Fruit fly (Drosophila melanogaster) whole organism, embryonic: ENCODE measurements around the gene LysB.

Experiments used
- B-H1 ChIP-seq: fragments of 200-800 bp; sonication (Bioruptor generic); IDR thresholded peaks from 3 replicates; pipeline ENCODE4 v1.3.6; 2022; ENCODE audit warnings: missing biosample characterization, missing genetic modification characterization
- BtbVII ChIP-seq: fragments of 200-800 bp; sonication (Bioruptor generic); optimal IDR thresholded peaks from 3 replicates; lab custom pipeline; 2017; ENCODE audit warnings: missing biosample characterization, mild to moderate bottlenecking, missing genetic modification characterization
- CG10565 ChIP-seq: fragments of 200-800 bp; sonication (Bioruptor generic); optimal IDR thresholded peaks from 3 replicates; lab custom pipeline; 2016; ENCODE audit warnings: missing biosample characterization, mild to moderate bottlenecking, missing genetic modification characterization
- CG11504 ChIP-seq: fragments of 200-800 bp; sonication (Bioruptor generic); optimal IDR thresholded peaks from 3 replicates; lab custom pipeline; 2019; ENCODE audit warnings: missing biosample characterization, mild to moderate bottlenecking, missing genetic modification characterization, moderate library complexity
- CG11560 ChIP-seq: fragments of 200-800 bp; sonication (Bioruptor generic); IDR thresholded peaks from 3 replicates; pipeline ENCODE4 v1.3.6; 2022; ENCODE audit warnings: missing biosample characterization, missing genetic modification characterization
- CG14441 ChIP-seq: fragments of 200-800 bp; sonication (Bioruptor generic); IDR thresholded peaks from 2 replicates; pipeline ENCODE4 v1.3.6; 2022; ENCODE audit warnings: missing biosample characterization, missing genetic modification characterization
- CG16779 ChIP-seq: fragments of 200-800 bp; sonication (Bioruptor generic); IDR thresholded peaks from 2 replicates; pipeline ENCODE4 v1.3.6; 2022; ENCODE audit warnings: missing biosample characterization, missing genetic modification characterization
- CG16815 ChIP-seq: fragments of 200-800 bp; sonication (Bioruptor generic); optimal IDR thresholded peaks from 3 replicates; lab custom pipeline; 2017; ENCODE audit warnings: missing biosample characterization, mild to moderate bottlenecking, missing genetic modification characterization
- CG16863 ChIP-seq: fragments of 200-800 bp; sonication (Bioruptor generic); optimal IDR thresholded peaks from 3 replicates; lab custom pipeline; 2016; ENCODE audit warnings: missing biosample characterization, missing genetic modification characterization
- CG17186 ChIP-seq: fragments of 200-800 bp; sonication (Bioruptor generic); optimal IDR thresholded peaks from 3 replicates; lab custom pipeline; 2017; ENCODE audit warnings: missing biosample characterization, missing genetic modification reagents, missing genetic modification characterization
- CG2129 ChIP-seq: fragments of 200-800 bp; sonication (Bioruptor generic); IDR thresholded peaks from 2 replicates; pipeline ENCODE4 v1.3.6; 2022; ENCODE audit warnings: missing biosample characterization, missing genetic modification characterization; ENCODE audit not compliant: partially characterized antibody
- CG32532 ChIP-seq: fragments of 200-800 bp; sonication (Bioruptor generic); IDR thresholded peaks from 2 replicates; pipeline ENCODE4 v1.3.6; 2022; ENCODE audit warnings: missing biosample characterization, missing genetic modification characterization
- CG33557 ChIP-seq: fragments of 200-800 bp; sonication (Bioruptor generic); optimal IDR thresholded peaks from 2 replicates; lab custom pipeline; 2019; ENCODE audit warnings: missing biosample characterization, mild to moderate bottlenecking, missing genetic modification characterization, moderate library complexity
- CG8089 ChIP-seq: fragments of 200-800 bp; sonication (Bioruptor generic); optimal IDR thresholded peaks from 3 replicates; lab custom pipeline; 2016; ENCODE audit warnings: missing biosample characterization, missing genetic modification characterization
- CkIIα-i1 ChIP-seq: fragments of 200-800 bp; sonication (Bioruptor generic); IDR thresholded peaks from 2 replicates; pipeline ENCODE4 v1.3.6; 2022; ENCODE audit warnings: missing biosample characterization, missing genetic modification characterization
- CrebB ChIP-seq: fragments of 200-800 bp; sonication (Bioruptor generic); optimal IDR thresholded peaks from 3 replicates; lab custom pipeline; 2018; ENCODE audit warnings: missing biosample characterization, mild to moderate bottlenecking, missing genetic modification characterization
- Dad ChIP-seq: fragments of 200-800 bp; sonication (Bioruptor generic); optimal IDR thresholded peaks from 3 replicates; lab custom pipeline; 2016; ENCODE audit warnings: missing biosample characterization, missing genetic modification characterization
- Dip3 ChIP-seq: fragments of 200-800 bp; sonication (Bioruptor generic); optimal IDR thresholded peaks from 3 replicates; lab custom pipeline; 2016; ENCODE audit warnings: missing biosample characterization, missing genetic modification characterization
- ERR ChIP-seq: fragments of 200-800 bp; sonication (Bioruptor generic); optimal IDR thresholded peaks from 2 replicates; lab custom pipeline; 2016; ENCODE audit warnings: missing biosample characterization, missing genetic modification characterization
- H15 ChIP-seq: fragments of 200-800 bp; sonication (Bioruptor generic); IDR thresholded peaks from 3 replicates; pipeline ENCODE4 v1.3.6; 2022; ENCODE audit warnings: missing biosample characterization, missing genetic modification characterization
- Hr78 ChIP-seq, 2 experiments: fragments of 200-800 bp in 1 of 2; fragments of >200 bp in 1 of 2; sonication (Bioruptor generic) in 1 of 2; optimal IDR thresholded peaks; 2 replicates each; lab custom pipeline; 2017 to 2019; ENCODE audit warnings: missing biosample characterization in 2 of 2, missing genetic modification characterization in 2 of 2, mild to moderate bottlenecking in 1 of 2, moderate library complexity in 1 of 2
- MBD-R2 ChIP-seq: fragments of 200-800 bp; sonication (Bioruptor generic); IDR thresholded peaks from 2 replicates; pipeline ENCODE4 v1.3.6; 2022; ENCODE audit warnings: missing biosample characterization, missing genetic modification characterization
- NFAT ChIP-seq: fragments of 200-800 bp; sonication (Bioruptor generic); IDR thresholded peaks from 2 replicates; pipeline ENCODE4 v1.3.6; 2022; ENCODE audit warnings: missing biosample characterization, missing genetic modification characterization
- Nf-YC ChIP-seq: fragments of 200-800 bp; optimal IDR thresholded peaks from 3 replicates; lab custom pipeline; 2019; ENCODE audit warnings: missing biosample characterization, mild to moderate bottlenecking, missing genetic modification characterization, moderate library complexity
- Oli ChIP-seq: fragments of 200-800 bp; sonication (Bioruptor generic); optimal IDR thresholded peaks from 2 replicates; lab custom pipeline; 2018; ENCODE audit warnings: missing biosample characterization, mild to moderate bottlenecking, missing genetic modification characterization, moderate library complexity
- Sin3A ChIP-seq: fragments of >200 bp; optimal IDR thresholded peaks from 2 replicates; lab custom pipeline; 2018
- Taf1 ChIP-seq: fragments of 200-800 bp; sonication (Bioruptor generic); IDR thresholded peaks from 2 replicates; pipeline ENCODE4 v1.3.6; 2022; ENCODE audit warnings: missing biosample characterization, missing genetic modification characterization
- Trl ChIP-seq, 3 experiments: fragments of >200 bp in 2 of 3; fragments of 200-800 bp in 1 of 3; sonication (Bioruptor generic) in 1 of 3; optimal IDR thresholded peaks; 2 replicates in 1 of 3; 3 replicates in 2 of 3; lab custom pipeline; 2016 to 2017; ENCODE audit warnings: missing biosample characterization in 1 of 3, missing genetic modification characterization in 1 of 3
- YL-1 ChIP-seq: fragments of 200-800 bp; sonication (Bioruptor generic); optimal IDR thresholded peaks from 3 replicates; lab custom pipeline; 2017; ENCODE audit warnings: missing biosample characterization, mild to moderate bottlenecking, missing genetic modification characterization
- ash1 ChIP-seq: fragments of 200-800 bp; sonication (Bioruptor generic); optimal IDR thresholded peaks from 2 replicates; lab custom pipeline; 2018; ENCODE audit warnings: missing biosample characterization, mild to moderate bottlenecking, missing genetic modification characterization
- ato ChIP-seq: fragments of 200-800 bp; sonication (Bioruptor generic); IDR thresholded peaks from 2 replicates; pipeline ENCODE4 v1.3.6; 2022; ENCODE audit warnings: missing biosample characterization, missing genetic modification characterization; ENCODE audit not compliant: partially characterized antibody
- dmrt11E ChIP-seq: fragments of 200-800 bp; sonication (Bioruptor generic); optimal IDR thresholded peaks from 3 replicates; lab custom pipeline; 2018; ENCODE audit warnings: missing biosample characterization, mild to moderate bottlenecking, missing genetic modification characterization, moderate library complexity
- fd64A ChIP-seq: fragments of 200-800 bp; sonication (Bioruptor generic); optimal IDR thresholded peaks from 3 replicates; lab custom pipeline; 2018; ENCODE audit warnings: missing biosample characterization, mild to moderate bottlenecking, missing genetic modification characterization
- ftz-f1 ChIP-seq: fragments of 200-800 bp; sonication (Bioruptor generic); optimal IDR thresholded peaks from 2 replicates; lab custom pipeline; 2016; ENCODE audit warnings: missing biosample characterization, missing genetic modification characterization
- gce ChIP-seq: fragments of 200-800 bp; sonication (Bioruptor generic); IDR thresholded peaks from 3 replicates; pipeline ENCODE4 v1.3.6; 2022; ENCODE audit warnings: missing biosample characterization, missing genetic modification characterization
- hbn ChIP-seq: fragments of 200-800 bp; sonication (Bioruptor generic); IDR thresholded peaks from 2 replicates; pipeline ENCODE4 v1.3.6; 2022; ENCODE audit warnings: missing biosample characterization, missing genetic modification characterization; ENCODE audit not compliant: partially characterized antibody
- luna ChIP-seq: fragments of 200-800 bp; sonication (Bioruptor generic); optimal IDR thresholded peaks from 2 replicates; lab custom pipeline; 2016; ENCODE audit warnings: missing biosample characterization, missing genetic modification characterization
- maf-S ChIP-seq: fragments of 200-800 bp; sonication (Bioruptor generic); optimal IDR thresholded peaks from 2 replicates; lab custom pipeline; 2016; ENCODE audit warnings: missing biosample characterization, missing genetic modification characterization
- pfk ChIP-seq: fragments of 200-800 bp; sonication (Bioruptor generic); optimal IDR thresholded peaks from 2 replicates; lab custom pipeline; 2018; ENCODE audit warnings: missing biosample characterization, mild to moderate bottlenecking, missing genetic modification characterization, moderate library complexity
- pnt ChIP-seq: fragments of 200-800 bp; sonication (Bioruptor generic); optimal IDR thresholded peaks from 3 replicates; lab custom pipeline; 2016; ENCODE audit warnings: missing biosample characterization, missing genetic modification characterization
- pzg ChIP-seq: fragments of 200-800 bp; sonication (Bioruptor generic); optimal IDR thresholded peaks from 3 replicates; lab custom pipeline; 2018; ENCODE audit warnings: missing biosample characterization, mild to moderate bottlenecking, missing genetic modification characterization, moderate library complexity
- slbo ChIP-seq: fragments of 200-800 bp; sonication (Bioruptor generic); IDR thresholded peaks from 2 replicates; pipeline ENCODE4 v1.3.6; 2022; ENCODE audit warnings: missing biosample characterization, missing genetic modification characterization
- slp2 ChIP-seq: fragments of 200-800 bp; sonication (Bioruptor generic); optimal IDR thresholded peaks from 2 replicates; lab custom pipeline; 2016; ENCODE audit warnings: missing biosample characterization, missing genetic modification characterization
- sob ChIP-seq: fragments of 200-800 bp; sonication (Bioruptor generic); IDR thresholded peaks from 2 replicates; pipeline ENCODE4 v1.3.6; 2022; ENCODE audit warnings: missing biosample characterization, missing genetic modification characterization
- sr ChIP-seq: fragments of 200-800 bp; sonication (Bioruptor generic); IDR thresholded peaks from 3 replicates; pipeline ENCODE4 v1.3.6; 2022; ENCODE audit warnings: missing biosample characterization, missing genetic modification characterization
- sug ChIP-seq: fragments of 200-800 bp; optimal IDR thresholded peaks from 2 replicates; lab custom pipeline; 2019; ENCODE audit warnings: missing biosample characterization, mild to moderate bottlenecking, missing genetic modification characterization, moderate library complexity
- tgo ChIP-seq: fragments of 200-800 bp; sonication (Bioruptor generic); IDR thresholded peaks from 3 replicates; pipeline ENCODE4 v1.3.6; 2022; ENCODE audit warnings: missing biosample characterization, missing genetic modification characterization
- yki ChIP-seq: fragments of >200 bp; optimal IDR thresholded peaks from 3 replicates; lab custom pipeline; 2018
- zen ChIP-seq: fragments of 200-800 bp; sonication (Bioruptor generic); optimal IDR thresholded peaks from 3 replicates; lab custom pipeline; 2018; ENCODE audit warnings: missing biosample characterization, mild to moderate bottlenecking, missing genetic modification characterization, moderate library complexity

Gene LysB

dm6 chr3L:1204674-1205547, 2.3 kb upstream of the LysB start, which contains the start of gene CG9119 (continued):
- no peak for TF ChIP-seq CG16779
- peak; percentile 31 for TF ChIP-seq CG8089 (GFP tag; lab: Kevin White, UChicago)
- TF ChIP-seq ftz-f1 (GFP tag; lab: Kevin White, UChicago): no peak
- TF ChIP-seq Dad (GFP tag; lab: Kevin White, UChicago): peak; percentile 22
- no peak for TF ChIP-seq CG17186
- peak; percentile 72 for TF ChIP-seq slbo (GFP tag; lab: Robert Waterston, UW)
- no peak; the same call in 2 of the 3 replicates for TF ChIP-seq sr (GFP tag; lab: Robert Waterston, UW)
- TF ChIP-seq B-H1: 0 out of 3 replicates have a peak, but pooled peaks have one; percentile 30
- no peak for TF ChIP-seq pzg (GFP tag; lab: Kevin White, UChicago)
- 0 out of 3 replicates have a peak, but pooled peaks have one; percentile 12 for TF ChIP-seq H15 (GFP tag; lab: Robert Waterston, UW)
- peak; percentile 58 for TF ChIP-seq CG16863 (GFP tag; lab: Kevin White, UChicago)
- peak; percentile 52 for TF ChIP-seq CG16815
- peak; percentile 32; the same call in 1 of the 2 replicates for TF ChIP-seq Taf1 (GFP tag; lab: Robert Waterston, UW)
- no peak for TF ChIP-seq Trl (optimal IDR thresholded peaks at IDR 0.05; lab: Kevin White, UChicago)
- TF ChIP-seq Trl (GFP tag; optimal IDR thresholded peaks at IDR 0.05; lab: Kevin White, UChicago): peak; percentile 55
- TF ChIP-seq tgo (GFP tag; lab: Robert Waterston, UW): peak; percentile 59
- TF ChIP-seq CG10565 (GFP tag; lab: Kevin White, UChicago): no peak
- TF ChIP-seq CG11504 (tag; lab: Kevin White, UChicago): peak; percentile 75
- no peak for TF ChIP-seq luna
- TF ChIP-seq ash1 (GFP tag; lab: Kevin White, UChicago): no peak
- TF ChIP-seq Hr78 (GFP tag; optimal IDR thresholded peaks at IDR 0.05; lab: Kevin White, UChicago): peak in 1 of 2 experiments; percentile 78
- no peak for TF ChIP-seq CrebB (tag; lab: Kevin White, UChicago)
- peak; percentile 82 for TF ChIP-seq ERR (GFP tag; lab: Kevin White, UChicago)
- peak; percentile 83 for TF ChIP-seq sug (tag; lab: Kevin White, UChicago)
- TF ChIP-seq ato (GFP tag; lab: Robert Waterston, UW): no peak
- peak; percentile 80 for TF ChIP-seq Dip3 (GFP tag; lab: Kevin White, UChicago)
- peak; percentile 45 for TF ChIP-seq fd64A
- no peak for TF ChIP-seq CG2129
- peak; percentile 75 for TF ChIP-seq CG33557 (GFP tag; lab: Kevin White, UChicago)
- TF ChIP-seq NFAT (GFP tag; lab: Robert Waterston, UW): no peak
- TF ChIP-seq maf-S: no peak
- peak; percentile 59; the same call in 2 of the 3 replicates for TF ChIP-seq CG11560
- no peak for TF ChIP-seq hbn
- TF ChIP-seq yki: no peak
- peak; percentile 54 for TF ChIP-seq Nf-YC (tag; lab: Kevin White, UChicago)
- TF ChIP-seq CG32532 (GFP tag; lab: Robert Waterston, UW): no peak; the same call in none of the 2 replicates
- peak; percentile 64 for TF ChIP-seq pnt (GFP tag; lab: Kevin White, UChicago)
- peak; percentile 38; the same call in 1 of the 2 replicates for TF ChIP-seq sob
- no peak for TF ChIP-seq MBD-R2 (GFP tag; lab: Robert Waterston, UW)
- TF ChIP-seq Sin3A (lab: Kevin White, UChicago): no peak
- TF ChIP-seq dmrt11E (tag; lab: Kevin White, UChicago): peak; percentile 16
- peak; percentile 72 for TF ChIP-seq Oli (tag; lab: Kevin White, UChicago)
- TF ChIP-seq YL-1 (GFP tag; lab: Kevin White, UChicago): no peak
- peak; percentile 51 for TF ChIP-seq CG14441 (GFP tag; lab: Robert Waterston, UW)
- no peak for TF ChIP-seq zen (tag; lab: Kevin White, UChicago)
- TF ChIP-seq BtbVII (GFP tag; lab: Kevin White, UChicago): peak; percentile 39
- no peak for TF ChIP-seq CkIIα-i1 (GFP tag; lab: Robert Waterston, UW)
- TF ChIP-seq gce (GFP tag; lab: Robert Waterston, UW): no peak
- no peak for TF ChIP-seq pfk (GFP tag; lab: Kevin White, UChicago)
- TF ChIP-seq slp2 (GFP tag; lab: Kevin White, UChicago): peak; percentile 62
